Worm (Caenorhabditis elegans): ENCODE measurements around the gene gtap-2.

- TF ChIP-seq unc-98 (GFP tag; IDR thresholded peaks at IDR 0.05) (no peak), unc-62 (GFP tag; optimal IDR thresholded peaks at IDR 0.05) (no peak)
Observed at ce11 chrIII:9804997-9805610, 3.2 kb upstream of the gtap-2 start, which contains the start of gene riok-3.

Measured in whole organism, L1 larva.